Fruit fly (Drosophila melanogaster) Kc167 (cell line): ENCODE data around the gene Spase12.

Experiments used
- Sin3A ChIP-seq: fragments of >200 bp; optimal IDR thresholded peaks from 2 replicates; lab custom pipeline; 2018; ENCODE audit warnings: missing external identifiers
- h ChIP-seq: fragments of >200 bp; optimal IDR thresholded peaks from 3 replicates; lab custom pipeline; 2018; ENCODE audit warnings: missing external identifiers
- insv ChIP-seq: fragments of >200 bp; optimal IDR thresholded peaks from 3 replicates; lab custom pipeline; 2018; ENCODE audit warnings: missing external identifiers
- psq ChIP-seq: fragments of >200 bp; optimal IDR thresholded peaks from 2 replicates; lab custom pipeline; 2017; ENCODE audit warnings: missing external identifiers
- ttk ChIP-seq: sonication (Bioruptor generic); optimal IDR thresholded peaks from 2 replicates; lab custom pipeline; 2017; ENCODE audit warnings: missing external identifiers

dm6 chr3R:29450333-29450732, 40.6 kb downstream of the Spase12 start:
- TF ChIP-seq Sin3A (lab: Kevin White, UChicago) (no peak), ttk (lab: Kevin White, UChicago) (no peak), insv (lab: Kevin White, UChicago) (no peak), psq (lab: Kevin White, UChicago) (no peak), h (lab: Kevin White, UChicago) (no peak)
